Worm (Caenorhabditis elegans) whole organism, L2 larva: ENCODE measurements around the gene ttbk-2.1.

Experiments
- aly-2 ChIP-seq: fragments of 150-350 bp; optimal IDR thresholded peaks from 2 replicates; lab custom pipeline; 2014; ENCODE audit warnings: missing biosample characterization, missing genetic modification characterization
- lin-13 ChIP-seq: fragments of 150-350 bp; optimal IDR thresholded peaks from 2 replicates; lab custom pipeline; 2014; ENCODE audit warnings: missing biosample characterization, missing genetic modification reagents, missing genetic modification characterization
- lin-39 ChIP-seq: fragments of 150-350 bp; optimal IDR thresholded peaks from 2 replicates; lab custom pipeline; 2014; ENCODE audit warnings: missing biosample characterization, missing genetic modification reagents, missing genetic modification characterization
- nhr-11 ChIP-seq: fragments of 150-350 bp; optimal IDR thresholded peaks from 2 replicates; lab custom pipeline; 2014; ENCODE audit warnings: missing biosample characterization, missing genetic modification characterization
- nhr-6 ChIP-seq: fragments of 150-350 bp; optimal IDR thresholded peaks from 2 replicates; lab custom pipeline; 2014; ENCODE audit warnings: missing biosample characterization, missing genetic modification characterization
- skn-1 ChIP-seq: sonication (generic microtip); optimal IDR thresholded peaks from 2 replicates; lab custom pipeline; 2017; ENCODE audit warnings: missing biosample characterization, missing genetic modification characterization
- snpc-4 ChIP-seq: fragments of 150-350 bp; optimal IDR thresholded peaks from 2 replicates; lab custom pipeline; 2014; ENCODE audit warnings: missing biosample characterization, missing genetic modification characterization
- unc-62 ChIP-seq: fragments of 150-350 bp; optimal IDR thresholded peaks from 2 replicates; lab custom pipeline; 2014; ENCODE audit warnings: missing biosample characterization, missing genetic modification reagents, missing genetic modification characterization
- ztf-11 ChIP-seq: sonication (generic microtip); optimal IDR thresholded peaks from 2 replicates; lab custom pipeline; 2017; ENCODE audit warnings: missing biosample characterization, missing genetic modification characterization

ce11 chrIV:5221721-5222120 lies 36.8 kb upstream of the ttbk-2.1 start:
- TF ChIP-seq snpc-4 (tag; lab: Kevin White, UChicago) = no peak
- TF ChIP-seq lin-39 (tag; lab: Kevin White, UChicago) = no peak
- TF ChIP-seq ztf-11 (tag; lab: Kevin White, UChicago) = no peak
- no peak for TF ChIP-seq nhr-11 (tag; lab: Kevin White, UChicago)
- no peak for TF ChIP-seq nhr-6 (tag; lab: Kevin White, UChicago)
- no peak for TF ChIP-seq unc-62 (GFP tag; lab: Kevin White, UChicago)
- TF ChIP-seq lin-13 (GFP tag; lab: Kevin White, UChicago) = no peak
- TF ChIP-seq skn-1 (tag; lab: Kevin White, UChicago) = no peak
- no peak for TF ChIP-seq aly-2 (tag; lab: Kevin White, UChicago)
